Worm (Caenorhabditis elegans): ENCODE measurements around the gene ttll-11.

Gene ttll-11

ce11 chrIV:8687605-8688191, 9.8 kb upstream of the ttll-11 start, which contains the start of gene snrp-3 (continued):
- TF ChIP-seq repo-1 (tag; optimal IDR thresholded peaks at IDR 0.05) (peak; percentile 25), F52B5.7 (tag; optimal IDR thresholded peaks at IDR 0.05) (no peak), F49E8.2 (tag; optimal IDR thresholded peaks at IDR 0.05; ENCODE audit: insufficient read depth) (peak; percentile 10), hsf-1 (GFP tag; IDR thresholded peaks at IDR 0.05) (peak; percentile 32; the same call in 1 of the 2 replicates), snpc-4 (GFP tag; optimal IDR thresholded peaks at IDR 0.05) (peak; percentile 37), snpc-4 (tag; optimal IDR thresholded peaks at IDR 0.05) (peak; percentile 51 to 57 (median 55)), lin-54 (GFP tag; optimal IDR thresholded peaks at IDR 0.05) (peak; percentile 95), B0261.1 (tag; optimal IDR thresholded peaks at IDR 0.05) (no peak), rcor-1 (GFP tag; IDR thresholded peaks at IDR 0.05) (peak; percentile 42), chd-7 (tag; optimal IDR thresholded peaks at IDR 0.05) (peak; percentile 11), B0336.3 (GFP tag; IDR thresholded peaks at IDR 0.05) (0 out of 2 replicates have a peak, but pooled peaks have one; percentile 42), snpc-1.1 (tag; optimal IDR thresholded peaks at IDR 0.05; ENCODE audit: insufficient read depth) (peak; percentile 1), ekl-4 (GFP tag; IDR thresholded peaks at IDR 0.05) (peak; percentile 52; the same call in 1 of the 2 replicates), lin-35 (GFP tag; optimal IDR thresholded peaks at IDR 0.05) (peak; percentile 49 to 94 (median 60)), aptf-2 (GFP tag; conservative IDR thresholded peaks at IDR 0.05) (no peak), nfya-1 (tag; optimal IDR thresholded peaks at IDR 0.05; ENCODE audit: borderline replicate concordance, insufficient read depth) (no peak), F37B4.10 (GFP tag; IDR thresholded peaks at IDR 0.05) (no peak), C06A6.2 (GFP tag; conservative IDR thresholded peaks at IDR 0.05) (0 out of 2 replicates have a peak, but pooled peaks have one; percentile 34), unc-62 (GFP tag; optimal IDR thresholded peaks at IDR 0.05) (no peak), tbp1 (GFP tag; optimal IDR thresholded peaks at IDR 0.05) (peak; percentile 21), madf-10 (tag; optimal IDR thresholded peaks at IDR 0.05) (peak; percentile 42), madf-3 (GFP tag; IDR thresholded peaks at IDR 0.05) (0 out of 2 replicates have a peak, but pooled peaks have one; percentile 31), lin-40 (tag; optimal IDR thresholded peaks at IDR 0.05) (peak; percentile 81), nfyb-1 (GFP tag; IDR thresholded peaks at IDR 0.05) (peak; percentile 73), madf-6 (GFP tag; IDR thresholded peaks at IDR 0.05) (peak; percentile 65; the same call in 1 of the 2 replicates), F33H1.4 (GFP tag; IDR thresholded peaks at IDR 0.05) (peak; percentile 67), lsl-1 (GFP tag; optimal IDR thresholded peaks at IDR 0.05) (peak; percentile 63), tlf-1 (GFP tag; optimal IDR thresholded peaks at IDR 0.05) (peak; percentile 36), attf-3 (GFP tag; conservative IDR thresholded peaks at IDR 0.05) (peak; percentile 59; the same call in 1 of the 2 replicates), Y53F4B.3 (GFP tag; IDR thresholded peaks at IDR 0.05) (no peak), ztf-18 (tag; optimal IDR thresholded peaks at IDR 0.05) (peak; percentile 96), B0035.1 (tag; optimal IDR thresholded peaks at IDR 0.05) (no peak), ceh-100 (GFP tag; IDR thresholded peaks at IDR 0.05) (no peak), attf-6 (GFP tag; IDR thresholded peaks at IDR 0.05) (no peak), lir-1 (GFP tag; conservative IDR thresholded peaks at IDR 0.05) (0 out of 2 replicates have a peak, but pooled peaks have one; percentile 13)

- TF ChIP-seq ztf-18 (tag; optimal IDR thresholded peaks at IDR 0.05) (peak; percentile 5), hmg-1.2 (GFP tag; IDR thresholded peaks at IDR 0.05) (no peak), ztf-26 (tag; optimal IDR thresholded peaks at IDR 0.05) (no peak)
These were observed 6.0 kb upstream of the ttll-11 start, which contains the start of the genes hst-1 and ints-6 for ce11 chrIV:8691486-8691885. Gene hst-1 (minus strand): TSS chrIV:8691513. Gene ints-6 (plus strand): TSS chrIV:8691745.
